Fruit fly (Drosophila melanogaster) whole organism, pupa: ENCODE measurements around the gene CG33489.
"Not testable (repeated sequence)": the region's sequence is repeated elsewhere in the genome, so short reads cannot be mapped to it uniquely, and the experiment has no call there.

Experiments
- CG10348 ChIP-seq: fragments of 200-800 bp; sonication (Bioruptor generic); IDR thresholded peaks from 2 replicates; pipeline ENCODE4 v1.3.6; 2022; ENCODE audit warnings: missing biosample characterization, missing genetic modification characterization
- CG12605 ChIP-seq: fragments of 200-800 bp; sonication (Bioruptor generic); IDR thresholded peaks from 2 replicates; pipeline ENCODE4 v1.3.6; 2022; ENCODE audit warnings: missing biosample characterization, missing genetic modification characterization
- CG13204 ChIP-seq: fragments of 200-800 bp; sonication (Bioruptor generic); optimal IDR thresholded peaks from 2 replicates; lab custom pipeline; 2018; ENCODE audit warnings: missing biosample characterization, mild to moderate bottlenecking, missing genetic modification characterization, moderate library complexity
- CG14655 ChIP-seq: fragments of 200-800 bp; sonication (Bioruptor generic); optimal IDR thresholded peaks from 3 replicates; lab custom pipeline; 2017; ENCODE audit warnings: mild to moderate bottlenecking, missing biosample characterization, missing genetic modification reagents, missing genetic modification characterization
- CG15710 ChIP-seq: fragments of 200-800 bp; sonication (Bioruptor generic); optimal IDR thresholded peaks from 2 replicates; lab custom pipeline; 2018; ENCODE audit warnings: missing biosample characterization, mild to moderate bottlenecking, missing genetic modification characterization, moderate library complexity
- CG17806 ChIP-seq: fragments of 200-800 bp; sonication (Bioruptor generic); optimal IDR thresholded peaks from 2 replicates; lab custom pipeline; 2018; ENCODE audit warnings: missing biosample characterization, mild to moderate bottlenecking, missing genetic modification characterization, moderate library complexity
- CG32121 ChIP-seq: fragments of 200-800 bp; sonication (Bioruptor generic); IDR thresholded peaks from 2 replicates; pipeline ENCODE4 v1.3.6; 2022; ENCODE audit warnings: missing biosample characterization, missing genetic modification characterization
- CG34367 ChIP-seq: fragments of 200-800 bp; sonication (Bioruptor generic); optimal IDR thresholded peaks from 2 replicates; lab custom pipeline; 2018; ENCODE audit warnings: missing biosample characterization, mild to moderate bottlenecking, missing genetic modification characterization
- CG4496 ChIP-seq: fragments of 200-800 bp; sonication (Bioruptor generic); IDR thresholded peaks from 3 replicates; pipeline ENCODE4 v1.3.6; 2022; ENCODE audit warnings: missing biosample characterization, missing genetic modification characterization
- CG8159 ChIP-seq: fragments of 200-800 bp; sonication (Bioruptor generic); optimal IDR thresholded peaks from 3 replicates; lab custom pipeline; 2018; ENCODE audit warnings: missing biosample characterization, mild to moderate bottlenecking, missing genetic modification characterization, moderate library complexity
- CG8301 ChIP-seq: fragments of 200-800 bp; sonication (Bioruptor generic); optimal IDR thresholded peaks from 2 replicates; lab custom pipeline; 2018; ENCODE audit warnings: missing biosample characterization, mild to moderate bottlenecking, missing genetic modification characterization
- CG9948 ChIP-seq: fragments of 200-800 bp; sonication (Bioruptor generic); optimal IDR thresholded peaks from 2 replicates; lab custom pipeline; 2018; ENCODE audit warnings: missing biosample characterization, mild to moderate bottlenecking, missing genetic modification characterization, moderate library complexity
- D1 ChIP-seq: fragments of 200-800 bp; sonication (Bioruptor generic); optimal IDR thresholded peaks from 2 replicates; lab custom pipeline; 2018; ENCODE audit warnings: missing biosample characterization, mild to moderate bottlenecking, missing genetic modification characterization, moderate library complexity
- EcR ChIP-seq: fragments of 200-800 bp; sonication (Bioruptor generic); optimal IDR thresholded peaks from 3 replicates; lab custom pipeline; 2019; ENCODE audit warnings: missing biosample characterization, missing genetic modification characterization, mild to moderate bottlenecking, moderate library complexity, missing genetic modification reagents
- Ets98B ChIP-seq: fragments of 200-800 bp; sonication (Bioruptor generic); IDR thresholded peaks from 2 replicates; pipeline ENCODE4 v1.3.6; 2022; ENCODE audit warnings: missing biosample characterization, missing genetic modification characterization
- Pif1A ChIP-seq: fragments of 200-800 bp; sonication (Bioruptor generic); optimal IDR thresholded peaks from 3 replicates; lab custom pipeline; 2016; ENCODE audit warnings: missing biosample characterization, missing genetic modification characterization
- Pif1B ChIP-seq: fragments of 200-800 bp; sonication (Bioruptor generic); optimal IDR thresholded peaks from 3 replicates; lab custom pipeline; 2016; ENCODE audit warnings: missing biosample characterization, missing genetic modification characterization
- Snoo ChIP-seq: fragments of 200-800 bp; sonication (Bioruptor generic); optimal IDR thresholded peaks from 3 replicates; lab custom pipeline; 2017; ENCODE audit warnings: missing biosample characterization, mild to moderate bottlenecking, missing genetic modification characterization, inconsistent platforms
- fd96Ca ChIP-seq: fragments of 200-800 bp; sonication (Bioruptor generic); IDR thresholded peaks from 3 replicates; pipeline ENCODE4 v1.3.6; 2022; ENCODE audit warnings: missing biosample characterization, missing genetic modification characterization
- gl ChIP-seq: fragments of 200-800 bp; sonication (Bioruptor generic); optimal IDR thresholded peaks from 2 replicates; lab custom pipeline; 2018; ENCODE audit warnings: missing biosample characterization, mild to moderate bottlenecking, missing genetic modification characterization
- rn ChIP-seq: fragments of 200-800 bp; sonication (Bioruptor generic); IDR thresholded peaks from 2 replicates; pipeline ENCODE4 v1.3.6; 2022; ENCODE audit warnings: missing biosample characterization, missing genetic modification characterization

CG33489 gene

DNA sequence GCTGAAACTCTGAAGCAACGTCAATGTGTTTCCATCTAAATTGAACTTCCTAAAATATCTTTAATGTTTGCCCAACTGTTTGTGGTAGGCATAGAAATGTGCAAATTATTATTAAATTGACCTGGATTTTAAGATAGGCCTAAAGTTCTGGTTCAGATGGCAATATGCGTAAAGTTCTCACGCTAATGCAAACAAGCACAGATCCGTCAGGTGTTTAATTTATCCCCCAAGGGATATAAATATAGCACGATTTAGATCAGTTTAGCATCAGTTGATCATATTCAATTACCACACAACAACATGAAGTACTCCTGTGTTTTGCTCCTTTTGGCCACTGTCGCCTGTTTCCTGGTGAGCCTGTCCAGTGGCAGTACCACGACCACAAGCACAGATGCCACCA lies 12.6 kb upstream of the CG33489 start, which contains the start of gene CG7377:
TSS of gene CG7377 (plus strand) at position 301 of the 400 bp plus-strand sequence.
- not testable (repeated sequence) for TF ChIP-seq D1 (tag; lab: Kevin White, UChicago); rn (GFP tag; lab: Robert Waterston, UW); Ets98B (GFP tag; lab: Robert Waterston, UW)
- TF ChIP-seq, all 21 proteins: peak for 0; not testable (repeated sequence) for 21

- TF ChIP-seq fd96Ca (GFP tag; lab: Robert Waterston, UW) (no peak), gl (tag; lab: Kevin White, UChicago) (no peak), D1 (tag; lab: Kevin White, UChicago) (no peak), CG9948 (tag; lab: Kevin White, UChicago) (no peak), CG4496 (GFP tag; lab: Robert Waterston, UW) (0 out of 3 replicates have a peak, but pooled peaks have one; percentile 45), CG32121 (GFP tag; lab: Robert Waterston, UW) (no peak), Snoo (tag; lab: Kevin White, UChicago) (no peak), Pif1B (no peak), CG15710 (tag; lab: Kevin White, UChicago) (no peak), CG10348 (GFP tag; lab: Robert Waterston, UW) (no peak), CG12605 (GFP tag; lab: Robert Waterston, UW) (no peak), CG17806 (tag; lab: Kevin White, UChicago) (no peak), Ets98B (GFP tag; lab: Robert Waterston, UW) (0 out of 2 replicates have a peak, but pooled peaks have one; percentile 37), Pif1A (GFP tag; lab: Kevin White, UChicago) (no peak), CG13204 (GFP tag; lab: Kevin White, UChicago) (no peak), EcR (GFP tag; lab: Kevin White, UChicago) (no peak), CG8159 (tag; lab: Kevin White, UChicago) (no peak), CG34367 (no peak), CG14655 (GFP tag; lab: Kevin White, UChicago) (no peak), rn (GFP tag; lab: Robert Waterston, UW) (no peak), CG8301 (peak; percentile 21)
These were observed 11.8 kb upstream of the CG33489 start for dm6 chr3L:11588594-11588993.

DNA sequence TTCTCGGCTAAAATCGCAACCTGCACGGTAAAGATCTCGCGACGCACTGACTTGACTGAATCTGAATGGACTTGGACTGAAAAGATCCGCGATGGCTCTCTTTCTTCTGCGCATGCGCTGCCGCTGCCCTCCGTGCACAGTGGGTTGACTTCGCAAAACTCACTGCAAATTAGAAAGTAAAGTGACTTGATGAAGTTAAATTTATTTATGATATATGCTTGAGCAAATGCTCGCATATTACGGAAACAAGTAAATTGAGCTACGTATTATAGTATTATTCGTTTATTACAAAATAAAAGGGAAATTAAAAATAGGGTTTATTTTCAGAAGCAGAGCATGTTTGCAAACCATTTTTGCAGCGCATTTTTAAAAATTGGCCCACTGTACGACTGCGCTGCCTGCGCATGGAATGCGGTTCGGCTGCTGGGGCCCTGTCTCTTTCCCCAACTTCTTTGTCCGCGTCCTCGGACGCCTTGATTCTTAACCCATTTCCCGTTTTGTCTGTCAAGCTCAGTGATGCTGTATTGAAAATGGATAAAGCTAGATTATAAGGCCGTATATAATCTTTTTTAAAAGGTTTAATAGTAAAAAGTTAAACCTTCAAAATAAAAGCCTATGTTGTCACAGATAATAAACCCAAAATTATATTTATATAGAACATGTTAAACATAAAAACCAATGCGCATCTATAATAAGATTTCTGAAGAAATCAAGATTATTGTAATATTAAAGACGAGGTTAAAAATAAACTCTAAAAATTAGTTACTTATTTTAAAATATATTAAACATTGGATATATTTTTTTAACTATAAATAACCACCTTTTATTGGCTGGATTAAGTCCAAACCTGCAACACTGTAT lies 11.1 kb upstream of the CG33489 start, which contains the start of gene rt:
TSS of gene rt (minus strand) at position 51 of the 861 bp plus-strand sequence.
- TF ChIP-seq CG4496 (GFP tag; lab: Robert Waterston, UW) (peak; percentile 81), Ets98B (GFP tag; lab: Robert Waterston, UW) (peak; percentile 74), D1 (tag; lab: Kevin White, UChicago) (peak; percentile 28), CG34367 (peak; percentile 84), rn (GFP tag; lab: Robert Waterston, UW) (peak; percentile 60; the same call in 1 of the 2 replicates), gl (tag; lab: Kevin White, UChicago) (peak; percentile 81), CG15710 (tag; lab: Kevin White, UChicago) (peak; percentile 93), CG17806 (tag; lab: Kevin White, UChicago) (peak; percentile 84), CG32121 (GFP tag; lab: Robert Waterston, UW) (peak; percentile 66), CG8159 (tag; lab: Kevin White, UChicago) (peak; percentile 92), Pif1A (GFP tag; lab: Kevin White, UChicago) (peak; percentile 80), CG8301 (peak; percentile 89), Snoo (tag; lab: Kevin White, UChicago) (peak; percentile 78), CG9948 (tag; lab: Kevin White, UChicago) (peak; percentile 85), fd96Ca (GFP tag; lab: Robert Waterston, UW) (no peak; the same call in 1 of the 3 replicates), Pif1B (peak; percentile 76), CG14655 (GFP tag; lab: Kevin White, UChicago) (peak; percentile 91), CG12605 (GFP tag; lab: Robert Waterston, UW) (peak; percentile 71), CG13204 (GFP tag; lab: Kevin White, UChicago) (peak; percentile 83), EcR (GFP tag; lab: Kevin White, UChicago) (peak; percentile 52), CG10348 (GFP tag; lab: Robert Waterston, UW) (peak; percentile 57; the same call in 1 of the 2 replicates)

DNA sequence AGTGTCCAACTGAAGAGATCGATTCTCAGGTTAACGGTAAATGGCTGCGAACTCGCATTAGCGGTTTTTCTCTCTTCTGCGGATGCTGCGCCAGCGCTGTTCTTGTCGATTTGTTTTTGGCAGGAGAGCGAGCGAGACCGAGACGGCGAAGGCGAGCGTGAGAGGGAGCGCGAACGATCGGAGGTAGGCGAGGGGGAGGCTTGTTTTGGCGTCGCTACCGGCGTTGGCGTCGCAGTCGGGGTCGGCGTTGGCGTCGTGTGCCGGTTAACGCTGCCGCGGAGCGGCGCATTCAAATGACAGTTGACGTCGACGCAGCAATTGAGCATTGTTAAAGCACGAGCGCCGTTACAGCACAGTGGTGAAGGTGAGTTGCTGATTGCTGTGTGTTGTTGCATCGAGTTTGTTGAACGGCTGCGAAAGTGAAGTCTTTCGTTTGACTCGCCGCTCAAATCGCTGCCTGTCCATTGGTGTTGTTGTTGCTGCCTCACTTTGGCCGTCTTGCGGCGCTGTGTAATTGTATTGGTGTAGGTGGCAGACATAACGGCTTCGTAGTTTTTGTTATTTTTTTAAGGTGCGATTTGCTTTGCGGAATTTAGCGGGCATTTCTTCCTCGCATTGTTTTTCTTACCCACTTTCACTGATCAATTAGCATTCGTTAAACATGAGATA lies 10.1 kb upstream of the CG33489 start:
- TF ChIP-seq CG13204 (GFP tag; lab: Kevin White, UChicago) (no peak), CG17806 (tag; lab: Kevin White, UChicago) (no peak), Ets98B (GFP tag; lab: Robert Waterston, UW) (no peak), CG4496 (GFP tag; lab: Robert Waterston, UW) (peak; percentile 18; the same call in 1 of the 3 replicates), CG8301 (no peak), CG14655 (GFP tag; lab: Kevin White, UChicago) (no peak), CG9948 (tag; lab: Kevin White, UChicago) (no peak), Pif1A (GFP tag; lab: Kevin White, UChicago) (no peak), EcR (GFP tag; lab: Kevin White, UChicago) (no peak), gl (tag; lab: Kevin White, UChicago) (no peak), CG34367 (no peak), fd96Ca (GFP tag; lab: Robert Waterston, UW) (no peak), D1 (tag; lab: Kevin White, UChicago) (no peak), CG32121 (GFP tag; lab: Robert Waterston, UW) (0 out of 2 replicates have a peak, but pooled peaks have one; percentile 16)
